Worm (Caenorhabditis elegans) whole organism, L3 larva: ENCODE results near the gene znf-598.
A peak's percentile ranks its signal among the peaks of the same experiment; 100 is the strongest.

ENCODE experiments used
- ZK546.5 ChIP-seq: sonication (generic microtip); optimal IDR thresholded peaks from 2 replicates; lab custom pipeline; 2017; ENCODE audit warnings: missing biosample characterization, missing genetic modification characterization
- aly-2 ChIP-seq: fragments of 150-350 bp; optimal IDR thresholded peaks from 2 replicates; lab custom pipeline; 2014; ENCODE audit warnings: missing biosample characterization, missing genetic modification characterization
- ceh-16 ChIP-seq: sonication (generic microtip); optimal IDR thresholded peaks from 2 replicates; lab custom pipeline; 2017; ENCODE audit warnings: missing biosample characterization, missing genetic modification characterization
- ceh-28 ChIP-seq: fragments of 150-350 bp; optimal IDR thresholded peaks from 2 replicates; lab custom pipeline; 2014; ENCODE audit warnings: missing biosample characterization, missing genetic modification reagents, missing genetic modification characterization
- ceh-82 ChIP-seq: fragments of 150-350 bp; optimal IDR thresholded peaks from 2 replicates; lab custom pipeline; 2014; ENCODE audit warnings: missing biosample characterization, missing genetic modification characterization
- ceh-9 ChIP-seq: sonication (generic microtip); optimal IDR thresholded peaks from 2 replicates; lab custom pipeline; 2018; ENCODE audit warnings: missing biosample characterization, missing genetic modification characterization
- daf-12 ChIP-seq: fragments of 150-350 bp; optimal IDR thresholded peaks from 2 replicates; lab custom pipeline; 2014; ENCODE audit warnings: missing biosample characterization, missing genetic modification reagents, missing genetic modification characterization
- egl-27 ChIP-seq: sonication (generic microtip); optimal IDR thresholded peaks from 4 replicates; lab custom pipeline; 2017; ENCODE audit warnings: missing biosample characterization, missing genetic modification reagents, missing genetic modification characterization
- egl-5 ChIP-seq: fragments of 150-350 bp; optimal IDR thresholded peaks from 2 replicates; lab custom pipeline; 2017; ENCODE audit warnings: missing biosample characterization, missing genetic modification reagents, missing genetic modification characterization, inconsistent platforms
- elt-1 ChIP-seq: fragments of 150-350 bp; optimal IDR thresholded peaks from 2 replicates; lab custom pipeline; 2014; ENCODE audit warnings: missing biosample characterization, missing genetic modification characterization
- elt-2 ChIP-seq: sonication (generic microtip); optimal IDR thresholded peaks from 2 replicates; lab custom pipeline; 2016; ENCODE audit warnings: missing genetic modification reagents, mild to moderate bottlenecking, missing genetic modification characterization, missing compliant biosample characterization
- elt-3 ChIP-seq, 3 experiments: fragments of 150-350 bp in 1 of 3; sonication (generic microtip) in 2 of 3; optimal IDR thresholded peaks; 2 replicates in 2 of 3; 4 replicates in 1 of 3; lab custom pipeline; 2014 to 2017; ENCODE audit warnings: missing biosample characterization in 3 of 3, missing genetic modification characterization in 3 of 3
- fkh-10 ChIP-seq: sonication (generic microtip); optimal IDR thresholded peaks from 2 replicates; lab custom pipeline; 2017; ENCODE audit warnings: missing biosample characterization, missing genetic modification reagents, missing genetic modification characterization
- fos-1 ChIP-seq: fragments of 150-350 bp; optimal IDR thresholded peaks from 2 replicates; lab custom pipeline; 2014; ENCODE audit warnings: missing biosample characterization, missing genetic modification characterization
- jun-1 ChIP-seq: fragments of 150-350 bp; optimal IDR thresholded peaks from 2 replicates; lab custom pipeline; 2014; ENCODE audit warnings: missing biosample characterization, missing genetic modification reagents, missing genetic modification characterization
- lin-15B ChIP-seq: fragments of 150-350 bp; optimal IDR thresholded peaks from 2 replicates; lab custom pipeline; 2014; ENCODE audit warnings: missing biosample characterization, missing genetic modification characterization
- lin-39 ChIP-seq: fragments of 150-350 bp; optimal IDR thresholded peaks from 2 replicates; lab custom pipeline; 2018; ENCODE audit warnings: missing biosample characterization, missing genetic modification reagents, missing genetic modification characterization
- lsy-12 ChIP-seq: sonication (generic microtip); optimal IDR thresholded peaks from 2 replicates; lab custom pipeline; 2016; ENCODE audit warnings: mild to moderate bottlenecking, missing genetic modification characterization, missing compliant biosample characterization
- mdl-1 ChIP-seq: fragments of 150-350 bp; optimal IDR thresholded peaks from 2 replicates; lab custom pipeline; 2014; ENCODE audit warnings: missing biosample characterization, missing genetic modification characterization
- mml-1 ChIP-seq: fragments of 150-350 bp; sonication (generic microtip); optimal IDR thresholded peaks from 3 replicates; lab custom pipeline; 2014; ENCODE audit warnings: missing biosample characterization, missing genetic modification characterization
- nfya-1 ChIP-seq: sonication (generic microtip); optimal IDR thresholded peaks from 2 replicates; lab custom pipeline; 2017; ENCODE audit warnings: missing genetic modification characterization, mild to moderate bottlenecking, missing compliant biosample characterization, antibody characterized with exemption, moderate library complexity; ENCODE audit not compliant: insufficient read depth
- nhr-11 ChIP-seq: fragments of 150-350 bp; optimal IDR thresholded peaks from 2 replicates; lab custom pipeline; 2014; ENCODE audit warnings: missing biosample characterization, missing genetic modification characterization
- nhr-12 ChIP-seq: fragments of 150-350 bp; optimal IDR thresholded peaks from 2 replicates; lab custom pipeline; 2014; ENCODE audit warnings: missing biosample characterization, missing genetic modification characterization
- nhr-23 ChIP-seq: fragments of 150-350 bp; optimal IDR thresholded peaks from 2 replicates; lab custom pipeline; 2014; ENCODE audit warnings: missing biosample characterization, missing genetic modification reagents, missing genetic modification characterization
- nhr-28 ChIP-seq: fragments of 150-350 bp; optimal IDR thresholded peaks from 2 replicates; lab custom pipeline; 2014; ENCODE audit warnings: missing biosample characterization, missing genetic modification characterization
- nhr-43 ChIP-seq: sonication (generic microtip); optimal IDR thresholded peaks from 2 replicates; lab custom pipeline; 2016; ENCODE audit warnings: mild to moderate bottlenecking, missing genetic modification characterization, missing compliant biosample characterization; ENCODE audit not compliant: poor library complexity, severe bottlenecking
- nhr-67 ChIP-seq: fragments of 150-350 bp; optimal IDR thresholded peaks from 2 replicates; lab custom pipeline; 2014; ENCODE audit warnings: missing biosample characterization, missing genetic modification characterization
- nhr-76 ChIP-seq: fragments of 150-350 bp; sonication (generic microtip); optimal IDR thresholded peaks from 5 replicates; lab custom pipeline; 2014; ENCODE audit warnings: missing biosample characterization, missing genetic modification characterization
- nhr-77 ChIP-seq: fragments of 150-350 bp; optimal IDR thresholded peaks from 2 replicates; lab custom pipeline; 2014; ENCODE audit warnings: missing biosample characterization, missing genetic modification characterization
- pha-4 ChIP-seq: fragments of 150-350 bp; optimal IDR thresholded peaks from 2 replicates; lab custom pipeline; 2014; ENCODE audit warnings: missing biosample characterization, missing genetic modification reagents, missing genetic modification characterization
- sea-2 ChIP-seq: fragments of 150-350 bp; sonication (generic microtip); optimal IDR thresholded peaks from 4 replicates; lab custom pipeline; 2014; ENCODE audit warnings: missing biosample characterization, missing genetic modification reagents, missing genetic modification characterization
- snpc-4 ChIP-seq: fragments of 150-350 bp; optimal IDR thresholded peaks from 2 replicates; lab custom pipeline; 2014; ENCODE audit warnings: missing biosample characterization, missing genetic modification characterization
- tbx-2 ChIP-seq: sonication (generic microtip); optimal IDR thresholded peaks from 2 replicates; lab custom pipeline; 2016; ENCODE audit warnings: mild to moderate bottlenecking, missing genetic modification characterization, missing compliant biosample characterization
- unc-39 ChIP-seq: sonication (generic microtip); optimal IDR thresholded peaks from 4 replicates; lab custom pipeline; 2017; ENCODE audit warnings: missing biosample characterization, missing genetic modification characterization
- unc-62 ChIP-seq: fragments of 150-350 bp; sonication (generic microtip); optimal IDR thresholded peaks from 4 replicates; lab custom pipeline; 2014; ENCODE audit warnings: missing biosample characterization, missing genetic modification reagents, missing genetic modification characterization
- zag-1 ChIP-seq: fragments of 150-350 bp; optimal IDR thresholded peaks from 2 replicates; lab custom pipeline; 2014; ENCODE audit warnings: missing biosample characterization, missing genetic modification characterization
- ztf-4 ChIP-seq: fragments of 150-350 bp; optimal IDR thresholded peaks from 2 replicates; lab custom pipeline; 2014; ENCODE audit warnings: missing biosample characterization, missing genetic modification characterization

Gene znf-598

ce11 chrII:7053001-7053400 is 27.4 kb downstream of the znf-598 start, which contains the start of gene ZK1127.13:
TSS of gene ZK1127.13 (plus strand) at chrII:7053301.
- TF ChIP-seq mdl-1 (tag; lab: Kevin White, UChicago), result no peak
- TF ChIP-seq zag-1 (tag; lab: Kevin White, UChicago), result no peak
- no peak for TF ChIP-seq tbx-2 (tag; lab: Kevin White, UChicago)
- TF ChIP-seq nhr-76, result no peak
- no peak for TF ChIP-seq fkh-10 (GFP tag; lab: Kevin White, UChicago)
- TF ChIP-seq ceh-9 (tag; lab: Kevin White, UChicago), result no peak
- no peak for TF ChIP-seq elt-2 (tag; lab: Kevin White, UChicago)
- TF ChIP-seq lin-39 (tag; lab: Kevin White, UChicago), result no peak
- TF ChIP-seq jun-1, result no peak
- no peak for TF ChIP-seq elt-1 (tag; lab: Kevin White, UChicago)
- no peak for TF ChIP-seq ceh-16
- no peak for TF ChIP-seq unc-62 (GFP tag; lab: Kevin White, UChicago)
- no peak for TF ChIP-seq aly-2 (tag; lab: Kevin White, UChicago)
- no peak for TF ChIP-seq nhr-12 (tag; lab: Kevin White, UChicago)
- TF ChIP-seq lin-15B (tag; lab: Kevin White, UChicago), result no peak
- no peak for TF ChIP-seq mml-1 (tag; lab: Kevin White, UChicago)
- no peak for TF ChIP-seq fos-1 (tag; lab: Kevin White, UChicago)
- TF ChIP-seq pha-4 (tag; lab: Kevin White, UChicago), result no peak
- TF ChIP-seq ztf-4, result no peak
- TF ChIP-seq nhr-28 (tag; lab: Kevin White, UChicago), result no peak

- no peak for TF ChIP-seq ZK546.5 (tag; lab: Kevin White, UChicago)
- no peak for TF ChIP-seq daf-12 (tag; lab: Kevin White, UChicago)
- TF ChIP-seq lsy-12 (tag; lab: Kevin White, UChicago), result no peak
- no peak for TF ChIP-seq nhr-67
- no peak for TF ChIP-seq nhr-11 (tag; lab: Kevin White, UChicago)
- TF ChIP-seq ceh-28, result no peak
- TF ChIP-seq unc-62 (GFP tag; lab: Kevin White, UChicago), result no peak
- no peak for TF ChIP-seq egl-27
- TF ChIP-seq elt-3 (tag; optimal IDR thresholded peaks at IDR 0.05; lab: Kevin White, UChicago), result no peak
- TF ChIP-seq snpc-4 (tag; lab: Kevin White, UChicago), result no peak
- TF ChIP-seq zag-1 (tag; lab: Kevin White, UChicago), result no peak
- no peak for TF ChIP-seq fos-1 (tag; lab: Kevin White, UChicago)
- no peak for TF ChIP-seq pha-4 (tag; lab: Kevin White, UChicago)
- TF ChIP-seq nfya-1 (tag; lab: Kevin White, UChicago), result no peak
- TF ChIP-seq elt-2 (tag; lab: Kevin White, UChicago), result no peak
- no peak for TF ChIP-seq fkh-10 (GFP tag; lab: Kevin White, UChicago)
- no peak for TF ChIP-seq nhr-76
- TF ChIP-seq elt-1 (tag; lab: Kevin White, UChicago), result no peak
- TF ChIP-seq nhr-77, result no peak
- TF ChIP-seq sea-2 (GFP tag; lab: Kevin White, UChicago), result no peak
These were observed 28.0 kb downstream of the znf-598 start, which contains the start of gene ZK1127.4 for ce11 chrII:7053649-7054048. TSS of gene ZK1127.4 (plus strand) at chrII:7053949.

- TF ChIP-seq unc-39 (tag; lab: Kevin White, UChicago) (no peak), snpc-4 (tag; lab: Kevin White, UChicago) (no peak), ceh-82 (tag; lab: Kevin White, UChicago) (no peak), lsy-12 (tag; lab: Kevin White, UChicago) (no peak), egl-5 (no peak), nhr-23 (tag; lab: Kevin White, UChicago) (no peak), jun-1 (no peak), ZK546.5 (tag; lab: Kevin White, UChicago) (no peak)
These were observed 29.4 kb downstream of the znf-598 start, which contains the start of gene ZK1127.3 for ce11 chrII:7054987-7055386. TSS of gene ZK1127.3 (plus strand) at chrII:7055287.

DNA sequence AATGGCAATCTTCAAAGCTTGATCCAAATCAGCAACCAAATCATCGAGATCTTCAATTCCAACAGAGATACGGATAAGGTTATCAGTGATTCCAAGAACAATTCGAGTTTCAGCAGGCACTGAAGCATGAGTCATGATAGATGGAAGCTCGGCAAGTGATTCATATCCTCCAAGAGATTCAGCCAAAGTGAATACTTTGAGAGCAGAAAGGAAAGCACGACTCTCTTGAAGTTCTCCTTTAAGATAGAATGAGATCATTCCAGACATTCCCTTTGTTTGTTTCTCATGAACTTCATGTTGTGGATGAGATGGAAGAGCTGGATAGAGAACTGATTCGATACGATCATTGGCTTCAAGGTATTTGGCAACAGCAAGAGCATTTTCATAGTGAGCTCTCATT is 30.7 kb downstream of the znf-598 start:
- TF ChIP-seq unc-62 (GFP tag; lab: Kevin White, UChicago), result no peak
- TF ChIP-seq nhr-43 (tag; lab: Kevin White, UChicago), result peak; percentile 2
